Worm (Caenorhabditis elegans) whole organism, late embryonic: ENCODE measurements around the gene Y38E10A.34.
A peak's percentile ranks its signal among the peaks of the same experiment; 100 is the strongest.

Experiments used
- C08G9.2 ChIP-seq: sonication (generic microtip); optimal IDR thresholded peaks from 2 replicates; lab custom pipeline; 2016; ENCODE audit warnings: mild to moderate bottlenecking, missing genetic modification characterization, moderate library complexity, missing compliant biosample characterization
- K02D7.2 ChIP-seq: sonication (generic microtip); optimal IDR thresholded peaks from 2 replicates; lab custom pipeline; 2017; ENCODE audit warnings: mild to moderate bottlenecking, missing genetic modification characterization, missing compliant biosample characterization
- K09A11.1 ChIP-seq: sonication (generic microtip); optimal IDR thresholded peaks from 2 replicates; lab custom pipeline; 2017; ENCODE audit warnings: antibody characterized with exemption, mild to moderate bottlenecking, missing genetic modification characterization, missing compliant biosample characterization; ENCODE audit not compliant: insufficient read depth
- T23F11.4 ChIP-seq: fragments of 200-800 bp; sonication (Bioruptor generic); optimal IDR thresholded peaks from 2 replicates; lab custom pipeline; 2018; ENCODE audit warnings: mild to moderate bottlenecking, missing genetic modification characterization, missing compliant biosample characterization
- Y22D7AL.16 ChIP-seq: sonication (generic microtip); optimal IDR thresholded peaks from 2 replicates; lab custom pipeline; 2016; ENCODE audit warnings: missing genetic modification characterization, missing compliant biosample characterization
- ama-1 ChIP-seq: fragments of 150-350 bp; optimal IDR thresholded peaks from 2 replicates; lab custom pipeline; 2014
- ceh-14 ChIP-seq: sonication (generic microtip); optimal IDR thresholded peaks from 2 replicates; lab custom pipeline; 2016; ENCODE audit warnings: missing genotype, missing genetic modification characterization, missing compliant biosample characterization
- ceh-18 ChIP-seq: sonication (generic microtip); optimal IDR thresholded peaks from 2 replicates; lab custom pipeline; 2016; ENCODE audit warnings: missing genetic modification characterization, missing compliant biosample characterization
- ceh-19 ChIP-seq: fragments of 200-800 bp; sonication (Bioruptor generic); optimal IDR thresholded peaks from 2 replicates; lab custom pipeline; 2018; ENCODE audit warnings: mild to moderate bottlenecking, missing genetic modification characterization, missing compliant biosample characterization
- ceh-2 ChIP-seq: sonication (generic microtip); optimal IDR thresholded peaks from 2 replicates; lab custom pipeline; 2016; ENCODE audit warnings: missing genotype, missing genetic modification characterization, missing compliant biosample characterization
- ceh-22 ChIP-seq: sonication (generic microtip); optimal IDR thresholded peaks from 2 replicates; lab custom pipeline; 2017; ENCODE audit warnings: missing biosample characterization, missing genetic modification characterization
- ceh-24 ChIP-seq: sonication (generic microtip); optimal IDR thresholded peaks from 2 replicates; lab custom pipeline; 2016; ENCODE audit warnings: mild to moderate bottlenecking, missing genetic modification characterization, missing compliant biosample characterization
- ceh-30 ChIP-seq: fragments of 150-350 bp; optimal IDR thresholded peaks from 2 replicates; lab custom pipeline; 2014; ENCODE audit warnings: missing biosample characterization, missing genetic modification characterization
- ceh-31 ChIP-seq: sonication (generic microtip); optimal IDR thresholded peaks from 2 replicates; lab custom pipeline; 2016; ENCODE audit warnings: missing genetic modification characterization, missing compliant biosample characterization
- ceh-34 ChIP-seq: sonication (generic microtip); optimal IDR thresholded peaks from 2 replicates; lab custom pipeline; 2016; ENCODE audit warnings: mild to moderate bottlenecking, missing genetic modification characterization, missing compliant biosample characterization
- ceh-45 ChIP-seq: fragments of 200-800 bp; sonication (Bioruptor generic); IDR thresholded peaks from 2 replicates; pipeline ENCODE4 v1.3.6; 2022; ENCODE audit warnings: missing genetic modification reagents, missing genetic modification characterization, missing compliant biosample characterization
- ceh-48 ChIP-seq: sonication (generic microtip); optimal IDR thresholded peaks from 2 replicates; lab custom pipeline; 2016; ENCODE audit warnings: missing genetic modification characterization, inconsistent platforms, missing compliant biosample characterization
- ceh-6 ChIP-seq: fragments of 200-800 bp; sonication (Bioruptor generic); optimal IDR thresholded peaks from 2 replicates; lab custom pipeline; 2018; ENCODE audit warnings: mild to moderate bottlenecking, missing genetic modification characterization, missing compliant biosample characterization
- che-1 ChIP-seq: sonication (generic microtip); optimal IDR thresholded peaks from 2 replicates; lab custom pipeline; 2016; ENCODE audit warnings: mild to moderate bottlenecking, missing genetic modification characterization, missing compliant biosample characterization
- dmd-4 ChIP-seq: sonication (generic microtip); optimal IDR thresholded peaks from 2 replicates; lab custom pipeline; 2016; ENCODE audit warnings: borderline replicate concordance, missing genetic modification characterization, missing compliant biosample characterization
- dve-1 ChIP-seq: sonication (generic microtip); optimal IDR thresholded peaks from 2 replicates; lab custom pipeline; 2017; ENCODE audit warnings: antibody characterized with exemption, mild to moderate bottlenecking, missing genetic modification characterization, missing compliant biosample characterization
- elt-2 ChIP-seq: sonication (generic microtip); optimal IDR thresholded peaks from 2 replicates; lab custom pipeline; 2016; ENCODE audit warnings: missing genetic modification reagents, missing genetic modification characterization, missing compliant biosample characterization
- fax-1 ChIP-seq: sonication (generic microtip); optimal IDR thresholded peaks from 2 replicates; lab custom pipeline; 2016; ENCODE audit warnings: missing genotype, missing genetic modification characterization, missing compliant biosample characterization
- hlh-13 ChIP-seq: fragments of 200-800 bp; sonication (Bioruptor generic); optimal IDR thresholded peaks from 2 replicates; lab custom pipeline; 2018; ENCODE audit warnings: mild to moderate bottlenecking, missing genetic modification characterization, missing compliant biosample characterization
- lim-6 ChIP-seq: sonication (generic microtip); optimal IDR thresholded peaks from 2 replicates; lab custom pipeline; 2016; ENCODE audit warnings: missing genetic modification characterization, missing compliant biosample characterization
- madf-2 ChIP-seq: sonication (generic microtip); optimal IDR thresholded peaks from 2 replicates; lab custom pipeline; 2017; ENCODE audit warnings: missing genetic modification characterization, missing compliant biosample characterization
- mec-3 ChIP-seq: sonication (generic microtip); optimal IDR thresholded peaks from 2 replicates; lab custom pipeline; 2016; ENCODE audit warnings: borderline replicate concordance, missing genetic modification characterization, missing compliant biosample characterization
- nfya-1 ChIP-seq: sonication (generic microtip); optimal IDR thresholded peaks from 2 replicates; lab custom pipeline; 2017; ENCODE audit warnings: missing genetic modification characterization, mild to moderate bottlenecking, missing compliant biosample characterization, antibody characterized with exemption, moderate library complexity
- npax-4 ChIP-seq: sonication (generic microtip); optimal IDR thresholded peaks from 2 replicates; lab custom pipeline; 2016; ENCODE audit warnings: missing genetic modification characterization, missing compliant biosample characterization
- pros-1 ChIP-seq: fragments of 150-350 bp; optimal IDR thresholded peaks from 2 replicates; lab custom pipeline; 2014; ENCODE audit warnings: missing biosample characterization, missing genetic modification reagents, missing genetic modification characterization
- rnt-1 ChIP-seq: sonication (generic microtip); optimal IDR thresholded peaks from 2 replicates; lab custom pipeline; 2016; ENCODE audit warnings: missing genetic modification characterization, missing compliant biosample characterization
- sox-2 ChIP-seq: fragments of 200-800 bp; sonication (Bioruptor generic); IDR thresholded peaks from 2 replicates; pipeline ENCODE4 v1.3.6; 2022; ENCODE audit warnings: missing genetic modification reagents, missing genetic modification characterization, missing compliant biosample characterization
- sox-4 ChIP-seq: sonication (generic microtip); optimal IDR thresholded peaks from 2 replicates; lab custom pipeline; 2017; ENCODE audit warnings: mild to moderate bottlenecking, missing genetic modification characterization, inconsistent platforms, missing compliant biosample characterization
- syd-9 ChIP-seq: sonication (generic microtip); optimal IDR thresholded peaks from 2 replicates; lab custom pipeline; 2016; ENCODE audit warnings: mild to moderate bottlenecking, missing genetic modification characterization, moderate library complexity, missing compliant biosample characterization
- tbx-2 ChIP-seq: sonication (generic microtip); optimal IDR thresholded peaks from 2 replicates; lab custom pipeline; 2016; ENCODE audit warnings: missing genetic modification characterization, missing compliant biosample characterization
- unc-3 ChIP-seq, 2 experiments: fragments of 200-800 bp in 1 of 2; sonication (Bioruptor generic) in 1 of 2; sonication (generic microtip) in 1 of 2; conservative IDR thresholded peaks in 1 of 2; optimal IDR thresholded peaks in 1 of 2; 2 replicates each; pipeline versions ENCODE4 v1.3.6 to Lab custom; 2016 to 2022; ENCODE audit warnings: missing compliant biosample characterization in 2 of 2, missing genetic modification characterization in 2 of 2, missing genetic modification reagents in 1 of 2
- unc-55 ChIP-seq: sonication (generic microtip); optimal IDR thresholded peaks from 2 replicates; lab custom pipeline; 2017; ENCODE audit warnings: missing biosample characterization, missing genetic modification reagents, missing genetic modification characterization
- zip-5 ChIP-seq: sonication (generic microtip); optimal IDR thresholded peaks from 2 replicates; lab custom pipeline; 2016; ENCODE audit warnings: missing genetic modification characterization, missing compliant biosample characterization
- ztf-16 ChIP-seq: sonication (generic microtip); optimal IDR thresholded peaks from 2 replicates; lab custom pipeline; 2017; ENCODE audit warnings: missing genetic modification characterization, missing compliant biosample characterization

The Y38E10A.34 gene

ce11 chrII:12630888-12631287 lies at the start of gene Y38E10A.34:
TSS of gene Y38E10A.34 (plus strand) at chrII:12631188.
- TF ChIP-seq sox-4 (tag; lab: Kevin White, UChicago) (no peak), ceh-22 (tag; lab: Kevin White, UChicago) (no peak), unc-3 (GFP tag; conservative IDR thresholded peaks at IDR 0.05; lab: Robert Waterston, UW) (no peak), unc-3 (tag; optimal IDR thresholded peaks at IDR 0.05; lab: Kevin White, UChicago) (no peak), ceh-34 (tag; lab: Kevin White, UChicago) (no peak), dmd-4 (tag; lab: Kevin White, UChicago) (no peak), elt-2 (tag; lab: Kevin White, UChicago) (no peak), ceh-30 (tag; lab: Kevin White, UChicago) (no peak), lim-6 (tag; lab: Kevin White, UChicago) (no peak), npax-4 (tag; lab: Kevin White, UChicago) (no peak)
- TF ChIP-seq, all 69 proteins: peak for 0

- TF ChIP-seq ceh-34 (tag; lab: Kevin White, UChicago) = peak; percentile 28
- peak; percentile 34 for TF ChIP-seq tbx-2
- TF ChIP-seq madf-2 (tag; lab: Kevin White, UChicago) = no peak
- peak; percentile 17 for TF ChIP-seq ceh-48 (tag; lab: Kevin White, UChicago)
- TF ChIP-seq ceh-31 (tag; lab: Kevin White, UChicago) = peak; percentile 68
- TF ChIP-seq nfya-1 (tag; lab: Kevin White, UChicago) = peak; percentile 10
- TF ChIP-seq ceh-24 (tag; lab: Kevin White, UChicago) = no peak
- TF ChIP-seq, all 69 proteins: peak for 5
These were observed 27.0 kb upstream of the Y38E10A.34 start, which contains the start of the genes ceh-100 and lips-15 for ce11 chrII:12603667-12604621. TSS of gene ceh-100 (minus strand) at chrII:12603680. TSS of gene lips-15 (plus strand) at chrII:12604386.

ce11 chrII:12606108-12606507 lies 24.9 kb upstream of the Y38E10A.34 start:
- TF ChIP-seq ztf-16 (tag; lab: Kevin White, UChicago) (no peak), unc-55 (GFP tag; lab: Kevin White, UChicago) (no peak), T23F11.4 (GFP tag; lab: Kevin White, UChicago) (no peak), fax-1 (no peak), ceh-14 (tag; lab: Kevin White, UChicago) (no peak), C08G9.2 (no peak), sox-2 (GFP tag; lab: Robert Waterston, UW) (no peak), ceh-18 (tag; lab: Kevin White, UChicago) (no peak), ceh-22 (tag; lab: Kevin White, UChicago) (no peak), dmd-4 (tag; lab: Kevin White, UChicago) (no peak), K02D7.2 (tag; lab: Kevin White, UChicago) (no peak), mec-3 (tag; lab: Kevin White, UChicago) (no peak), syd-9 (tag; lab: Kevin White, UChicago) (no peak), ceh-2 (no peak), che-1 (tag; lab: Kevin White, UChicago) (no peak), ceh-19 (GFP tag; lab: Kevin White, UChicago) (no peak), K09A11.1 (tag; lab: Kevin White, UChicago) (no peak), ceh-48 (tag; lab: Kevin White, UChicago) (no peak)

- TF ChIP-seq K09A11.1 (tag; lab: Kevin White, UChicago) = no peak
- TF ChIP-seq dve-1 (tag; lab: Kevin White, UChicago) = no peak
- no peak for TF ChIP-seq ceh-14 (tag; lab: Kevin White, UChicago)
- TF ChIP-seq rnt-1 (tag; lab: Kevin White, UChicago) = no peak
- TF ChIP-seq Y22D7AL.16 (tag; lab: Kevin White, UChicago) = no peak
- no peak for TF ChIP-seq pros-1 (tag; lab: Kevin White, UChicago)
- no peak for TF ChIP-seq zip-5 (tag; lab: Kevin White, UChicago)
- TF ChIP-seq ceh-6 = no peak
- no peak for TF ChIP-seq ceh-18 (tag; lab: Kevin White, UChicago)
- TF ChIP-seq ceh-45 (GFP tag; lab: Robert Waterston, UW) = no peak
- no peak for TF ChIP-seq K02D7.2 (tag; lab: Kevin White, UChicago)
- no peak for TF ChIP-seq ama-1
- TF ChIP-seq hlh-13 (GFP tag; lab: Kevin White, UChicago) = no peak
These were observed 24.1 kb upstream of the Y38E10A.34 start, which contains the start of gene Y38E10A.8 for ce11 chrII:12606900-12607299. TSS of gene Y38E10A.8 (plus strand) at chrII:12607200.
